Fruit fly (Drosophila melanogaster): ENCODE measurements around the gene CG43783.

dm6 chr3L:8905100-8905499 lies 49.0 kb downstream of the CG43783 start, which contains the start of gene TrpA1:
- TF ChIP-seq psq (optimal IDR thresholded peaks at IDR 0.05) = no peak
- TF ChIP-seq usp (GFP tag; optimal IDR thresholded peaks at IDR 0.05) = no peak
- TF ChIP-seq Dll (optimal IDR thresholded peaks at IDR 0.05) = no peak

Measured in whole organism.